Fruit fly (Drosophila melanogaster): Measurements from ENCODE around the gene CG31688.

- TF ChIP-seq EcR (GFP tag; optimal IDR thresholded peaks at IDR 0.05): no peak
- TF ChIP-seq usp (GFP tag; optimal IDR thresholded peaks at IDR 0.05): no peak
Observed at dm6 chr2L:20487723-20488122, 61.7 kb downstream of the CG31688 start.

All from whole organism.